Worm (Caenorhabditis elegans) whole organism, young adult: ENCODE results near the gene ttr-15.
"Not testable (repeated sequence)": the region's sequence is repeated elsewhere in the genome, so short reads cannot be mapped to it uniquely, and the experiment has no call there.

Experiments
- B0035.1 ChIP-seq: sonication (generic microtip); optimal IDR thresholded peaks from 2 replicates; lab custom pipeline; 2016; ENCODE audit warnings: missing genetic modification characterization, mild to moderate bottlenecking, missing compliant biosample characterization, missing genotype, missing genetic modification reagents
- B0336.3 ChIP-seq: fragments of 200-800 bp; sonication (Bioruptor generic); IDR thresholded peaks from 2 replicates; pipeline ENCODE4 v1.3.6; 2022; ENCODE audit warnings: missing genetic modification characterization, missing compliant biosample characterization
- D2030.7 ChIP-seq: fragments of 200-800 bp; sonication (Bioruptor generic); IDR thresholded peaks from 2 replicates; pipeline ENCODE4 v1.3.6; 2022; ENCODE audit warnings: missing genetic modification reagents, missing genetic modification characterization, missing compliant biosample characterization
- F10E7.11 ChIP-seq: sonication (generic microtip); optimal IDR thresholded peaks from 2 replicates; lab custom pipeline; 2017; ENCODE audit warnings: mild to moderate bottlenecking, missing genetic modification characterization, moderate library complexity, missing compliant biosample characterization
- T26A5.8 ChIP-seq: sonication (generic microtip); optimal IDR thresholded peaks from 2 replicates; lab custom pipeline; 2016; ENCODE audit warnings: missing genetic modification characterization, missing compliant biosample characterization
- Y53F4B.3 ChIP-seq: fragments of 200-800 bp; sonication (Bioruptor generic); IDR thresholded peaks from 2 replicates; pipeline ENCODE4 v1.3.6; 2022; ENCODE audit warnings: missing genetic modification reagents, missing genetic modification characterization, missing compliant biosample characterization
- Y56A3A.18 ChIP-seq: fragments of 200-800 bp; sonication (Bioruptor generic); IDR thresholded peaks from 2 replicates; pipeline ENCODE4 v1.3.6; 2022; ENCODE audit warnings: missing genetic modification reagents, missing genetic modification characterization, missing compliant biosample characterization
- ZK185.1 ChIP-seq: sonication (generic microtip); optimal IDR thresholded peaks from 2 replicates; lab custom pipeline; 2016; ENCODE audit warnings: mild to moderate bottlenecking, missing genetic modification characterization, missing compliant biosample characterization; ENCODE audit not compliant: poor library complexity, severe bottlenecking
- aptf-3 ChIP-seq: fragments of 200-800 bp; sonication (Bioruptor generic); IDR thresholded peaks from 2 replicates; pipeline ENCODE4 v1.3.6; 2022; ENCODE audit warnings: missing genetic modification characterization, missing compliant biosample characterization
- attf-3 ChIP-seq: fragments of 200-800 bp; sonication (Bioruptor generic); conservative IDR thresholded peaks from 2 replicates; pipeline ENCODE4 v1.3.6; 2022; ENCODE audit warnings: missing genetic modification reagents, missing genetic modification characterization, missing compliant biosample characterization
- ccch-3 ChIP-seq: fragments of 200-800 bp; sonication (Bioruptor generic); optimal IDR thresholded peaks from 2 replicates; lab custom pipeline; 2018; ENCODE audit warnings: mild to moderate bottlenecking, missing genetic modification characterization, missing compliant biosample characterization
- cebp-1 ChIP-seq, 2 experiments: fragments of 200-800 bp in 1 of 2; sonication (Bioruptor generic) in 1 of 2; sonication (generic microtip) in 1 of 2; IDR thresholded peaks in 1 of 2; optimal IDR thresholded peaks in 1 of 2; 2 replicates each; pipeline versions ENCODE4 v1.3.6 to Lab custom; 2017 to 2022; ENCODE audit warnings: missing compliant biosample characterization in 2 of 2, missing genetic modification characterization in 2 of 2, mild to moderate bottlenecking in 1 of 2, missing genetic modification reagents in 1 of 2, moderate library complexity in 1 of 2
- ceh-100 ChIP-seq: fragments of 200-800 bp; sonication (Bioruptor generic); IDR thresholded peaks from 2 replicates; pipeline ENCODE4 v1.3.6; 2022; ENCODE audit warnings: missing genetic modification reagents, missing genetic modification characterization, missing compliant biosample characterization
- chd-7 ChIP-seq: sonication (generic microtip); optimal IDR thresholded peaks from 2 replicates; lab custom pipeline; 2016; ENCODE audit warnings: mild to moderate bottlenecking, missing genetic modification characterization, moderate library complexity, missing compliant biosample characterization
- efl-1 ChIP-seq: fragments of 150-350 bp; optimal IDR thresholded peaks from 2 replicates; lab custom pipeline; 2014; ENCODE audit warnings: missing biosample characterization, missing genetic modification reagents, missing genetic modification characterization
- egl-44 ChIP-seq: fragments of 200-800 bp; sonication (Bioruptor generic); IDR thresholded peaks from 2 replicates; pipeline ENCODE4 v1.3.6; 2022; ENCODE audit warnings: missing genetic modification reagents, missing genetic modification characterization, missing compliant biosample characterization
- egrh-3 ChIP-seq: fragments of 200-800 bp; sonication (Bioruptor generic); IDR thresholded peaks from 2 replicates; pipeline ENCODE4 v1.3.6; 2022; ENCODE audit warnings: missing genetic modification reagents, missing genetic modification characterization, missing compliant biosample characterization
- hlh-26 ChIP-seq: fragments of 200-800 bp; sonication (Bioruptor generic); conservative IDR thresholded peaks from 2 replicates; pipeline ENCODE4 v1.3.6; 2022; ENCODE audit warnings: missing genetic modification reagents, missing genetic modification characterization, missing compliant biosample characterization
- hmg-1.2 ChIP-seq: fragments of 200-800 bp; sonication (Bioruptor generic); IDR thresholded peaks from 2 replicates; pipeline ENCODE4 v1.3.6; 2022; ENCODE audit warnings: missing genetic modification reagents, missing genetic modification characterization, missing compliant biosample characterization
- lin-26 ChIP-seq: fragments of 200-800 bp; sonication (Bioruptor generic); IDR thresholded peaks from 2 replicates; pipeline ENCODE4 v1.3.6; 2022; ENCODE audit warnings: missing genetic modification reagents, missing genetic modification characterization, missing compliant biosample characterization
- lin-54 ChIP-seq: fragments of 200-800 bp; sonication (Bioruptor generic); optimal IDR thresholded peaks from 2 replicates; lab custom pipeline; 2018; ENCODE audit warnings: mild to moderate bottlenecking, missing genetic modification characterization, missing compliant biosample characterization
- lsy-27 ChIP-seq: sonication (generic microtip); optimal IDR thresholded peaks from 2 replicates; lab custom pipeline; 2017; ENCODE audit warnings: missing genetic modification characterization, mild to moderate bottlenecking, missing compliant biosample characterization, antibody characterized with exemption, missing genotype, borderline replicate concordance; ENCODE audit not compliant: insufficient read depth
- madf-6 ChIP-seq: fragments of 200-800 bp; sonication (Bioruptor generic); IDR thresholded peaks from 2 replicates; pipeline ENCODE4 v1.3.6; 2022; ENCODE audit warnings: missing genetic modification reagents, missing genetic modification characterization, missing compliant biosample characterization
- nfyb-1 ChIP-seq: fragments of 200-800 bp; sonication (Bioruptor generic); IDR thresholded peaks from 2 replicates; pipeline ENCODE4 v1.3.6; 2022; ENCODE audit warnings: missing genetic modification reagents, missing genetic modification characterization, missing compliant biosample characterization
- nhr-80 ChIP-seq: sonication (generic microtip); optimal IDR thresholded peaks from 2 replicates; lab custom pipeline; 2016; ENCODE audit warnings: missing genetic modification characterization, missing compliant biosample characterization
- pbrm-1 ChIP-seq: fragments of 200-800 bp; sonication (Bioruptor generic); IDR thresholded peaks from 2 replicates; pipeline ENCODE4 v1.3.6; 2022; ENCODE audit warnings: missing genetic modification reagents, missing genetic modification characterization, missing compliant biosample characterization
- rcor-1 ChIP-seq: fragments of 200-800 bp; sonication (Bioruptor generic); IDR thresholded peaks from 2 replicates; pipeline ENCODE4 v1.3.6; 2022; ENCODE audit warnings: missing genetic modification reagents, missing genetic modification characterization, missing compliant biosample characterization
- snpc-4 ChIP-seq, 5 experiments: fragments of 150-350 bp in 1 of 5; sonication (generic microtip) in 4 of 5; optimal IDR thresholded peaks; 2 replicates each; lab custom pipeline; 2014 to 2018; ENCODE audit warnings: missing genetic modification characterization in 5 of 5, missing biosample characterization in 3 of 5, antibody characterized with exemption in 2 of 5, mild to moderate bottlenecking in 2 of 5, missing compliant biosample characterization in 2 of 5, missing genotype in 2 of 5, moderate library complexity in 2 of 5, missing genetic modification reagents in 1 of 5
- somi-1 ChIP-seq: fragments of 200-800 bp; sonication (Bioruptor generic); optimal IDR thresholded peaks from 2 replicates; lab custom pipeline; 2018; ENCODE audit warnings: mild to moderate bottlenecking, missing genetic modification characterization, missing compliant biosample characterization
- tbp1 ChIP-seq: fragments of 200-800 bp; sonication (Bioruptor generic); optimal IDR thresholded peaks from 2 replicates; lab custom pipeline; 2018; ENCODE audit warnings: mild to moderate bottlenecking, missing genetic modification characterization, missing compliant biosample characterization
- tbx-9 ChIP-seq: sonication (generic microtip); optimal IDR thresholded peaks from 2 replicates; lab custom pipeline; 2016; ENCODE audit warnings: borderline replicate concordance, missing genetic modification characterization, inconsistent platforms, missing compliant biosample characterization
- unc-130 ChIP-seq: sonication (generic microtip); optimal IDR thresholded peaks from 2 replicates; lab custom pipeline; 2016; ENCODE audit warnings: missing genetic modification reagents, missing genetic modification characterization, missing compliant biosample characterization
- unc-62 ChIP-seq: fragments of 150-350 bp; optimal IDR thresholded peaks from 2 replicates; lab custom pipeline; 2014; ENCODE audit warnings: missing biosample characterization, missing genetic modification reagents, missing genetic modification characterization
- zfh-2 ChIP-seq: fragments of 200-800 bp; sonication (Bioruptor generic); conservative IDR thresholded peaks from 2 replicates; pipeline ENCODE4 v1.3.6; 2022; ENCODE audit warnings: missing genetic modification reagents, missing genetic modification characterization, missing compliant biosample characterization
- ztf-18 ChIP-seq: sonication (generic microtip); optimal IDR thresholded peaks from 2 replicates; lab custom pipeline; 2016; ENCODE audit warnings: missing genotype, mild to moderate bottlenecking, missing genetic modification characterization, missing compliant biosample characterization
- ztf-28 ChIP-seq: fragments of 200-800 bp; sonication (Bioruptor generic); IDR thresholded peaks from 2 replicates; pipeline ENCODE4 v1.3.6; 2022; ENCODE audit warnings: missing genetic modification reagents, missing genetic modification characterization, missing compliant biosample characterization
- ztf-3 ChIP-seq: fragments of 200-800 bp; sonication (Bioruptor generic); optimal IDR thresholded peaks from 2 replicates; lab custom pipeline; 2018; ENCODE audit warnings: mild to moderate bottlenecking, missing genetic modification characterization, missing compliant biosample characterization
- ztf-6 ChIP-seq: fragments of 200-800 bp; sonication (Bioruptor generic); IDR thresholded peaks from 2 replicates; pipeline ENCODE4 v1.3.6; 2022; ENCODE audit warnings: missing genetic modification reagents, missing genetic modification characterization, missing compliant biosample characterization

Gene ttr-15

ce11 chrIII:10320228-10320705 is 17.4 kb upstream of the ttr-15 start (continued):
- peak; percentile 37 for TF ChIP-seq lin-54 (GFP tag; lab: Kevin White, UChicago)
- 0 out of 2 replicates have a peak, but pooled peaks have one; percentile 12 for TF ChIP-seq egl-44 (GFP tag; lab: Robert Waterston, UW)
- TF ChIP-seq lin-26 (GFP tag; lab: Robert Waterston, UW) = 0 out of 2 replicates have a peak, but pooled peaks have one; percentile 25
- TF ChIP-seq snpc-4 (GFP tag; optimal IDR thresholded peaks at IDR 0.05; lab: Kevin White, UChicago) = not testable (repeated sequence)
- peak in 1 of 4 experiments; percentile 15 for TF ChIP-seq snpc-4 (tag; optimal IDR thresholded peaks at IDR 0.05; lab: Kevin White, UChicago)
- TF ChIP-seq ztf-28 (GFP tag; lab: Robert Waterston, UW) = peak; percentile 60; the same call in 1 of the 2 replicates
- peak; percentile 6 for TF ChIP-seq tbp1
- peak; percentile 88 for TF ChIP-seq madf-6 (GFP tag; lab: Robert Waterston, UW)
- TF ChIP-seq ceh-100 (GFP tag; lab: Robert Waterston, UW) = peak; percentile 88
- TF ChIP-seq D2030.7 (GFP tag; lab: Robert Waterston, UW) = peak; percentile 95
- TF ChIP-seq rcor-1 (GFP tag; lab: Robert Waterston, UW) = peak; percentile 70

ce11 chrIII:10320788-10321187 is 16.9 kb upstream of the ttr-15 start, which contains the start of gene sas-7:
Gene sas-7 (plus strand): TSS chrIII:10321019.
- TF ChIP-seq Y56A3A.18 (GFP tag; lab: Robert Waterston, UW) = no peak
- TF ChIP-seq hlh-26 (GFP tag; lab: Robert Waterston, UW) = no peak
- no peak for TF ChIP-seq F10E7.11 (tag; lab: Kevin White, UChicago)
- no peak for TF ChIP-seq somi-1
- no peak for TF ChIP-seq madf-6 (GFP tag; lab: Robert Waterston, UW)
- TF ChIP-seq pbrm-1 = no peak
- no peak for TF ChIP-seq B0035.1 (tag; lab: Kevin White, UChicago)
- no peak for TF ChIP-seq unc-62
- no peak for TF ChIP-seq aptf-3 (GFP tag; lab: Robert Waterston, UW)
- no peak for TF ChIP-seq ztf-28 (GFP tag; lab: Robert Waterston, UW)
- TF ChIP-seq T26A5.8 (tag; lab: Kevin White, UChicago) = no peak
- no peak for TF ChIP-seq ztf-18 (tag; lab: Kevin White, UChicago)
- no peak for TF ChIP-seq ztf-6 (GFP tag; lab: Robert Waterston, UW)
- no peak for TF ChIP-seq tbp1
- TF ChIP-seq attf-3 (GFP tag; lab: Robert Waterston, UW) = no peak
- TF ChIP-seq lsy-27 (tag; lab: Kevin White, UChicago) = no peak

- TF ChIP-seq hmg-1.2 (no peak), nfyb-1 (0 out of 2 replicates have a peak, but pooled peaks have one; percentile 20), egrh-3 (GFP tag; lab: Robert Waterston, UW) (peak; percentile 26; the same call in 1 of the 2 replicates), Y53F4B.3 (GFP tag; lab: Robert Waterston, UW) (no peak), unc-130 (GFP tag; lab: Kevin White, UChicago) (no peak), zfh-2 (GFP tag; lab: Robert Waterston, UW) (peak; percentile 83)
Observed at ce11 chrIII:10326327-10326726, 11.3 kb upstream of the ttr-15 start.

ce11 chrIII:10328565-10329541 is 8.8 kb upstream of the ttr-15 start:
- TF ChIP-seq egrh-3 (GFP tag; lab: Robert Waterston, UW) (peak; percentile 45; the same call in 1 of the 2 replicates), ccch-3 (no peak), nhr-80 (tag; lab: Kevin White, UChicago) (peak; percentile 8), cebp-1 (GFP tag; IDR thresholded peaks at IDR 0.05; lab: Robert Waterston, UW) (0 out of 2 replicates have a peak, but pooled peaks have one; percentile 11), cebp-1 (tag; optimal IDR thresholded peaks at IDR 0.05; lab: Kevin White, UChicago) (peak; percentile 77), ztf-3 (GFP tag; lab: Kevin White, UChicago) (no peak), pbrm-1 (no peak), madf-6 (GFP tag; lab: Robert Waterston, UW) (peak; percentile 43), chd-7 (tag; lab: Kevin White, UChicago) (peak; percentile 16), efl-1 (peak; percentile 51), ZK185.1 (tag; lab: Kevin White, UChicago) (no peak), tbx-9 (tag; lab: Kevin White, UChicago) (peak; percentile 77), zfh-2 (GFP tag; lab: Robert Waterston, UW) (peak; percentile 84), B0336.3 (GFP tag; lab: Robert Waterston, UW) (no peak)
